Worm (Caenorhabditis elegans) whole organism, L4 larva: ENCODE measurements around the gene set-2.
A peak's percentile ranks its signal among the peaks of the same experiment; 100 is the strongest.

Experiments used
- D1046.2 ChIP-seq: fragments of 200-800 bp; sonication (Bioruptor generic); IDR thresholded peaks from 2 replicates; pipeline ENCODE4 v1.3.6; 2022; ENCODE audit warnings: missing genetic modification characterization, missing compliant biosample characterization
- F10B5.3 ChIP-seq: sonication (generic microtip); optimal IDR thresholded peaks from 2 replicates; lab custom pipeline; 2016; ENCODE audit warnings: mild to moderate bottlenecking, missing genetic modification characterization, missing compliant biosample characterization
- T26A8.4 ChIP-seq: fragments of 200-800 bp; sonication (Bioruptor generic); IDR thresholded peaks from 2 replicates; pipeline ENCODE4 v1.3.6; 2022; ENCODE audit warnings: missing genetic modification characterization, missing compliant biosample characterization
- Y48G9A.11 ChIP-seq: fragments of 200-800 bp; sonication (Bioruptor generic); IDR thresholded peaks from 2 replicates; pipeline ENCODE4 v1.3.6; 2022; ENCODE audit warnings: missing genetic modification reagents, missing genetic modification characterization, missing compliant biosample characterization
- Y5F2A.4 ChIP-seq: fragments of 200-800 bp; sonication (Bioruptor generic); optimal IDR thresholded peaks from 2 replicates; lab custom pipeline; 2018; ENCODE audit warnings: mild to moderate bottlenecking, missing genetic modification characterization, missing compliant biosample characterization
- Y75B8A.6 ChIP-seq: fragments of 200-800 bp; sonication (Bioruptor generic); IDR thresholded peaks from 2 replicates; pipeline ENCODE4 v1.3.6; 2022; ENCODE audit warnings: missing genetic modification reagents, missing genetic modification characterization, missing compliant biosample characterization
- ZK337.2 ChIP-seq: fragments of 200-800 bp; sonication (Bioruptor generic); IDR thresholded peaks from 2 replicates; pipeline ENCODE4 v1.3.6; 2022; ENCODE audit warnings: missing genetic modification reagents, missing genetic modification characterization, missing compliant biosample characterization
- aly-2 ChIP-seq: sonication (generic microtip); optimal IDR thresholded peaks from 2 replicates; lab custom pipeline; 2018; ENCODE audit warnings: missing biosample characterization, missing genetic modification characterization
- attf-4 ChIP-seq: sonication (generic microtip); optimal IDR thresholded peaks from 3 replicates; lab custom pipeline; 2017; ENCODE audit warnings: missing biosample characterization, missing genetic modification characterization
- ceh-28 ChIP-seq: fragments of 150-350 bp; optimal IDR thresholded peaks from 2 replicates; lab custom pipeline; 2014; ENCODE audit warnings: missing biosample characterization, missing genetic modification reagents, missing genetic modification characterization
- ceh-32 ChIP-seq: sonication (generic microtip); optimal IDR thresholded peaks from 2 replicates; lab custom pipeline; 2016; ENCODE audit warnings: mild to moderate bottlenecking, missing genetic modification characterization, missing compliant biosample characterization; ENCODE audit not compliant: poor library complexity
- ceh-44 ChIP-seq: fragments of 200-800 bp; sonication (Bioruptor generic); IDR thresholded peaks from 2 replicates; pipeline ENCODE4 v1.3.6; 2022; ENCODE audit warnings: missing genetic modification reagents, missing genetic modification characterization, missing compliant biosample characterization
- ceh-82 ChIP-seq: sonication (generic microtip); optimal IDR thresholded peaks from 2 replicates; lab custom pipeline; 2017; ENCODE audit warnings: missing biosample characterization, missing genetic modification characterization
- ctbp-1 ChIP-seq: fragments of 200-800 bp; sonication (Bioruptor generic); IDR thresholded peaks from 2 replicates; pipeline ENCODE4 v1.3.6; 2022; ENCODE audit warnings: missing genetic modification reagents, missing genetic modification characterization, missing compliant biosample characterization
- daf-19 ChIP-seq: fragments of 200-800 bp; sonication (Bioruptor generic); conservative IDR thresholded peaks from 2 replicates; pipeline ENCODE4 v1.3.6; 2022; ENCODE audit warnings: missing genetic modification characterization, missing compliant biosample characterization
- daf-8 ChIP-seq: fragments of 200-800 bp; sonication (Bioruptor generic); IDR thresholded peaks from 2 replicates; pipeline ENCODE4 v1.3.6; 2022; ENCODE audit warnings: missing genetic modification characterization, missing compliant biosample characterization
- dpl-1 ChIP-seq: fragments of 150-350 bp; optimal IDR thresholded peaks from 2 replicates; lab custom pipeline; 2014; ENCODE audit warnings: missing biosample characterization, missing genetic modification reagents, missing genetic modification characterization
- duxl-1 ChIP-seq: sonication (generic microtip); optimal IDR thresholded peaks from 2 replicates; lab custom pipeline; 2016; ENCODE audit warnings: mild to moderate bottlenecking, missing genetic modification characterization, moderate library complexity, missing compliant biosample characterization; ENCODE audit not compliant: poor library complexity
- dve-1 ChIP-seq: sonication (generic microtip); optimal IDR thresholded peaks from 2 replicates; lab custom pipeline; 2017; ENCODE audit warnings: antibody characterized with exemption, mild to moderate bottlenecking, missing genetic modification characterization, missing compliant biosample characterization; ENCODE audit not compliant: insufficient read depth
- egl-27 ChIP-seq: sonication (generic microtip); optimal IDR thresholded peaks from 3 replicates; lab custom pipeline; 2017; ENCODE audit warnings: missing biosample characterization, missing genetic modification reagents, missing genetic modification characterization
- gei-8 ChIP-seq: fragments of 200-800 bp; sonication (Bioruptor generic); optimal IDR thresholded peaks from 2 replicates; lab custom pipeline; 2018; ENCODE audit warnings: mild to moderate bottlenecking, missing genetic modification characterization, missing compliant biosample characterization
- hlh-11 ChIP-seq: fragments of 200-800 bp; sonication (Bioruptor generic); optimal IDR thresholded peaks from 2 replicates; lab custom pipeline; 2018; ENCODE audit warnings: mild to moderate bottlenecking, missing genetic modification characterization, missing compliant biosample characterization
- hlh-30 ChIP-seq: sonication (generic microtip); optimal IDR thresholded peaks from 2 replicates; lab custom pipeline; 2017; ENCODE audit warnings: antibody characterized with exemption, mild to moderate bottlenecking, missing genetic modification characterization, missing compliant biosample characterization; ENCODE audit not compliant: insufficient read depth
- lim-7 ChIP-seq: fragments of 200-800 bp; sonication (Bioruptor generic); IDR thresholded peaks from 2 replicates; pipeline ENCODE4 v1.3.6; 2022; ENCODE audit warnings: missing genetic modification characterization, missing compliant biosample characterization
- lin-1 ChIP-seq: fragments of 200-800 bp; sonication (Bioruptor generic); IDR thresholded peaks from 2 replicates; pipeline ENCODE4 v1.3.6; 2022; ENCODE audit warnings: missing genetic modification reagents, missing genetic modification characterization, missing compliant biosample characterization
- lin-29 ChIP-seq: fragments of 200-800 bp; sonication (Bioruptor generic); IDR thresholded peaks from 2 replicates; pipeline ENCODE4 v1.3.6; 2022; ENCODE audit warnings: missing genetic modification reagents, missing genetic modification characterization, missing compliant biosample characterization
- lir-3 ChIP-seq: sonication (generic microtip); optimal IDR thresholded peaks from 2 replicates; lab custom pipeline; 2016; ENCODE audit warnings: mild to moderate bottlenecking, missing genetic modification characterization, missing compliant biosample characterization
- madf-9 ChIP-seq: fragments of 200-800 bp; sonication (Bioruptor generic); conservative IDR thresholded peaks from 2 replicates; pipeline ENCODE4 v1.3.6; 2022; ENCODE audit warnings: missing genetic modification reagents, missing genetic modification characterization, missing compliant biosample characterization
- mdt-29 ChIP-seq: fragments of 200-800 bp; sonication (Bioruptor generic); IDR thresholded peaks from 2 replicates; pipeline ENCODE4 v1.3.6; 2022; ENCODE audit warnings: missing genetic modification reagents, missing genetic modification characterization, missing compliant biosample characterization
- mep-1 ChIP-seq: fragments of 150-350 bp; sonication (generic microtip); optimal IDR thresholded peaks from 3 replicates; lab custom pipeline; 2014; ENCODE audit warnings: missing biosample characterization, missing genetic modification characterization
- mxl-2 ChIP-seq: fragments of 200-800 bp; sonication (Bioruptor generic); conservative IDR thresholded peaks from 2 replicates; pipeline ENCODE4 v1.3.6; 2022; ENCODE audit warnings: missing genetic modification reagents, missing genetic modification characterization, missing compliant biosample characterization
- mxl-3 ChIP-seq: fragments of 200-800 bp; sonication (Bioruptor generic); optimal IDR thresholded peaks from 2 replicates; lab custom pipeline; 2018; ENCODE audit warnings: mild to moderate bottlenecking, missing genetic modification characterization, missing compliant biosample characterization
- nhr-10 ChIP-seq: fragments of 150-350 bp; optimal IDR thresholded peaks from 2 replicates; lab custom pipeline; 2014; ENCODE audit warnings: missing biosample characterization, missing genetic modification characterization
- nhr-102 ChIP-seq: sonication (generic microtip); optimal IDR thresholded peaks from 2 replicates; lab custom pipeline; 2016; ENCODE audit warnings: mild to moderate bottlenecking, missing genetic modification characterization, moderate library complexity, missing compliant biosample characterization
- nhr-28 ChIP-seq: fragments of 150-350 bp; optimal IDR thresholded peaks from 2 replicates; lab custom pipeline; 2014; ENCODE audit warnings: missing biosample characterization, missing genetic modification characterization
- nhr-42 ChIP-seq: fragments of 200-800 bp; sonication (Bioruptor generic); IDR thresholded peaks from 2 replicates; pipeline ENCODE4 v1.3.6; 2022; ENCODE audit warnings: missing genetic modification characterization, missing compliant biosample characterization
- nhr-48 ChIP-seq: sonication (generic microtip); optimal IDR thresholded peaks from 2 replicates; lab custom pipeline; 2016; ENCODE audit warnings: mild to moderate bottlenecking, missing genetic modification characterization, missing compliant biosample characterization
- nhr-6 ChIP-seq: fragments of 150-350 bp; optimal IDR thresholded peaks from 2 replicates; lab custom pipeline; 2014; ENCODE audit warnings: missing biosample characterization, missing genetic modification characterization
- pha-4 ChIP-seq, 2 experiments: fragments of 150-350 bp in 1 of 2; fragments of 200-800 bp in 1 of 2; sonication (Bioruptor generic) in 1 of 2; IDR thresholded peaks in 1 of 2; optimal IDR thresholded peaks in 1 of 2; 2 replicates each; pipeline versions ENCODE4 v1.3.6 to Lab custom; 2014 to 2022; ENCODE audit warnings: missing genetic modification characterization in 2 of 2, missing genetic modification reagents in 2 of 2, missing biosample characterization in 1 of 2, missing compliant biosample characterization in 1 of 2
- php-3 ChIP-seq: fragments of 200-800 bp; sonication (Bioruptor generic); IDR thresholded peaks from 2 replicates; pipeline ENCODE4 v1.3.6; 2022; ENCODE audit warnings: missing genetic modification reagents, missing genetic modification characterization, missing compliant biosample characterization
- pqm-1 ChIP-seq: sonication (generic microtip); optimal IDR thresholded peaks from 2 replicates; lab custom pipeline; 2017; ENCODE audit warnings: missing biosample characterization, missing genetic modification characterization
- rbr-2 ChIP-seq: sonication (generic microtip); optimal IDR thresholded peaks from 2 replicates; lab custom pipeline; 2016; ENCODE audit warnings: missing genotype, missing genetic modification characterization, missing compliant biosample characterization
- sdz-12 ChIP-seq: fragments of 200-800 bp; sonication (Bioruptor generic); optimal IDR thresholded peaks from 2 replicates; lab custom pipeline; 2018; ENCODE audit warnings: mild to moderate bottlenecking, missing genetic modification characterization, missing compliant biosample characterization
- snpc-1.2 ChIP-seq: fragments of 200-800 bp; sonication (Bioruptor generic); IDR thresholded peaks from 2 replicates; pipeline ENCODE4 v1.3.6; 2022; ENCODE audit warnings: missing genetic modification reagents, missing genetic modification characterization, missing compliant biosample characterization
- spr-1 ChIP-seq: sonication (generic microtip); optimal IDR thresholded peaks from 2 replicates; lab custom pipeline; 2016; ENCODE audit warnings: mild to moderate bottlenecking, missing genetic modification characterization, missing compliant biosample characterization
- spr-3 ChIP-seq: fragments of 200-800 bp; sonication (Bioruptor generic); optimal IDR thresholded peaks from 2 replicates; lab custom pipeline; 2018; ENCODE audit warnings: mild to moderate bottlenecking, missing genetic modification characterization, missing compliant biosample characterization
- tag-97 ChIP-seq: fragments of 200-800 bp; sonication (Bioruptor generic); IDR thresholded peaks from 2 replicates; pipeline ENCODE4 v1.3.6; 2022; ENCODE audit warnings: missing genetic modification characterization, missing compliant biosample characterization
- unc-39 ChIP-seq: sonication (generic microtip); optimal IDR thresholded peaks from 2 replicates; lab custom pipeline; 2017; ENCODE audit warnings: missing biosample characterization, missing genetic modification characterization
- unc-62 ChIP-seq, 3 experiments: fragments of 150-350 bp in 1 of 3; sonication (generic microtip); optimal IDR thresholded peaks in 2 of 3; peaks in 1 of 3; 1 replicate in 1 of 3; 2 replicates in 2 of 3; lab custom pipeline; 2014 to 2017; ENCODE audit warnings: missing biosample characterization in 3 of 3, missing genetic modification characterization in 3 of 3, missing genetic modification reagents in 3 of 3, missing genotype in 1 of 3
- vab-7 ChIP-seq: fragments of 200-800 bp; sonication (Bioruptor generic); IDR thresholded peaks from 2 replicates; pipeline ENCODE4 v1.3.6; 2022; ENCODE audit warnings: missing genetic modification reagents, missing genetic modification characterization, missing compliant biosample characterization
- zag-1 ChIP-seq: fragments of 150-350 bp; optimal IDR thresholded peaks from 2 replicates; lab custom pipeline; 2014; ENCODE audit warnings: missing biosample characterization, missing genetic modification characterization

The set-2 gene

ce11 chrIII:4947352-4947751, 17.3 kb upstream of the set-2 start (continued):
- TF ChIP-seq unc-39 (tag; lab: Kevin White, UChicago) (no peak), daf-8 (GFP tag; lab: Robert Waterston, UW) (no peak), nhr-102 (tag; lab: Kevin White, UChicago) (no peak), ceh-28 (tag; lab: Kevin White, UChicago) (no peak), php-3 (no peak), spr-1 (tag; lab: Kevin White, UChicago) (no peak), nhr-48 (tag; lab: Kevin White, UChicago) (no peak), lim-7 (GFP tag; lab: Robert Waterston, UW) (no peak), pqm-1 (tag; lab: Kevin White, UChicago) (no peak), hlh-30 (tag; lab: Kevin White, UChicago) (peak; percentile 82), spr-3 (GFP tag; lab: Kevin White, UChicago) (no peak), dve-1 (tag; lab: Kevin White, UChicago) (no peak), ceh-44 (GFP tag; lab: Robert Waterston, UW) (no peak), nhr-6 (tag; lab: Kevin White, UChicago) (no peak), D1046.2 (GFP tag; lab: Robert Waterston, UW) (no peak), nhr-28 (no peak), F10B5.3 (tag; lab: Kevin White, UChicago) (no peak), aly-2 (tag; lab: Kevin White, UChicago) (no peak), lin-29 (GFP tag; lab: Robert Waterston, UW) (no peak), madf-9 (GFP tag; lab: Robert Waterston, UW) (peak; percentile 78), mxl-3 (GFP tag; lab: Kevin White, UChicago) (no peak), lir-3 (no peak), mep-1 (tag; lab: Kevin White, UChicago) (peak; percentile 27), duxl-1 (tag; lab: Kevin White, UChicago) (no peak), mxl-2 (no peak), ZK337.2 (no peak), ceh-82 (tag; lab: Kevin White, UChicago) (no peak), lin-1 (GFP tag; lab: Robert Waterston, UW) (no peak), vab-7 (GFP tag; lab: Robert Waterston, UW) (no peak), hlh-11 (tag; lab: Kevin White, UChicago) (peak; percentile 36), dpl-1 (GFP tag; lab: Kevin White, UChicago) (no peak), snpc-1.2 (no peak), attf-4 (tag; lab: Kevin White, UChicago) (no peak), nhr-10 (tag; lab: Kevin White, UChicago) (no peak), sdz-12 (GFP tag; lab: Kevin White, UChicago) (no peak), gei-8 (peak; percentile 11), rbr-2 (tag; lab: Kevin White, UChicago) (peak; percentile 23), egl-27 (tag; lab: Kevin White, UChicago) (no peak), mdt-29 (GFP tag; lab: Robert Waterston, UW) (no peak), Y48G9A.11 (0 out of 2 replicates have a peak, but pooled peaks have one; percentile 10), T26A8.4 (GFP tag; lab: Robert Waterston, UW) (no peak), ctbp-1 (0 out of 2 replicates have a peak, but pooled peaks have one; percentile 30), tag-97 (no peak), Y5F2A.4 (GFP tag; lab: Kevin White, UChicago) (no peak), daf-19 (GFP tag; lab: Robert Waterston, UW) (no peak), unc-62 (GFP tag; optimal IDR thresholded peaks at IDR 0.05 in 1 of 2; lab: Kevin White, UChicago) (no peak), unc-62 (tag; optimal IDR thresholded peaks at IDR 0.05; lab: Kevin White, UChicago) (no peak), nhr-42 (0 out of 2 replicates have a peak, but pooled peaks have one; percentile 27), pha-4 (GFP tag; IDR thresholded peaks at IDR 0.05; lab: Robert Waterston, UW) (no peak), pha-4 (tag; optimal IDR thresholded peaks at IDR 0.05; lab: Kevin White, UChicago) (no peak), zag-1 (no peak), Y75B8A.6 (GFP tag; lab: Robert Waterston, UW) (no peak), ceh-32 (tag; lab: Kevin White, UChicago) (no peak)
